Fruit fly (Drosophila melanogaster) whole organism, embryonic: ENCODE results near the gene eya.

ENCODE experiments used
- ATbp ChIP-seq: fragments of 200-800 bp; sonication (Bioruptor generic); optimal IDR thresholded peaks from 2 replicates; lab custom pipeline; 2017; ENCODE audit warnings: missing biosample characterization, mild to moderate bottlenecking, missing genetic modification characterization, missing genetic modification reagents
- Bdp1 ChIP-seq: fragments of 200-800 bp; sonication (Bioruptor generic); optimal IDR thresholded peaks from 3 replicates; lab custom pipeline; 2016; ENCODE audit warnings: missing biosample characterization, missing genetic modification characterization
- Blimp-1 ChIP-seq: fragments of 200-800 bp; sonication (Bioruptor generic); optimal IDR thresholded peaks from 3 replicates; lab custom pipeline; 2018; ENCODE audit warnings: missing biosample characterization, missing genetic modification characterization, mild to moderate bottlenecking, moderate library complexity, missing genetic modification reagents
- CG12071 ChIP-seq: fragments of 200-800 bp; sonication (Bioruptor generic); optimal IDR thresholded peaks from 3 replicates; lab custom pipeline; 2018; ENCODE audit warnings: missing biosample characterization, mild to moderate bottlenecking, missing genetic modification characterization
- CG14710 ChIP-seq: fragments of 200-800 bp; sonication (Bioruptor generic); optimal IDR thresholded peaks from 3 replicates; lab custom pipeline; 2019; ENCODE audit warnings: missing biosample characterization, mild to moderate bottlenecking, missing genetic modification characterization, moderate library complexity
- CG14860 ChIP-seq: fragments of 200-800 bp; sonication (Bioruptor generic); IDR thresholded peaks from 3 replicates; pipeline ENCODE4 v1.3.6; 2022; ENCODE audit warnings: missing biosample characterization, missing genetic modification characterization; ENCODE audit not compliant: partially characterized antibody
- CG15269 ChIP-seq: fragments of 200-800 bp; sonication (Bioruptor generic); optimal IDR thresholded peaks from 2 replicates; lab custom pipeline; 2018; ENCODE audit warnings: missing biosample characterization, mild to moderate bottlenecking, missing genetic modification characterization, moderate library complexity
- CG15514 ChIP-seq: fragments of 200-800 bp; sonication (Bioruptor generic); optimal IDR thresholded peaks from 3 replicates; lab custom pipeline; 2017; ENCODE audit warnings: missing biosample characterization, missing genetic modification characterization, mild to moderate bottlenecking, moderate library complexity, missing genetic modification reagents
- CG1603 ChIP-seq: fragments of 200-800 bp; sonication (Bioruptor generic); optimal IDR thresholded peaks from 2 replicates; lab custom pipeline; 2019; ENCODE audit warnings: missing biosample characterization, mild to moderate bottlenecking, missing genetic modification characterization, moderate library complexity
- CG16813 ChIP-seq: fragments of 200-800 bp; sonication (Bioruptor generic); IDR thresholded peaks from 3 replicates; pipeline ENCODE4 v1.3.6; 2022; ENCODE audit warnings: missing biosample characterization, missing genetic modification characterization; ENCODE audit not compliant: partially characterized antibody
- CG18011 ChIP-seq: fragments of 200-800 bp; sonication (Bioruptor generic); optimal IDR thresholded peaks from 2 replicates; lab custom pipeline; 2017; ENCODE audit warnings: missing biosample characterization, missing genetic modification characterization, mild to moderate bottlenecking, moderate library complexity, missing genotype
- CG18262 ChIP-seq: fragments of 200-800 bp; optimal IDR thresholded peaks from 3 replicates; lab custom pipeline; 2019; ENCODE audit warnings: missing biosample characterization, mild to moderate bottlenecking, missing genetic modification characterization, moderate library complexity
- CG4282 ChIP-seq: fragments of 200-800 bp; sonication (Bioruptor generic); optimal IDR thresholded peaks from 2 replicates; lab custom pipeline; 2016; ENCODE audit warnings: missing biosample characterization, missing genetic modification characterization
- CG6683 ChIP-seq: fragments of 200-800 bp; sonication (Bioruptor generic); optimal IDR thresholded peaks from 2 replicates; lab custom pipeline; 2017; ENCODE audit warnings: missing biosample characterization, mild to moderate bottlenecking, missing genetic modification characterization, missing genetic modification reagents
- CG6689 ChIP-seq: fragments of 200-800 bp; sonication (Bioruptor generic); IDR thresholded peaks from 2 replicates; pipeline ENCODE4 v1.3.6; 2022; ENCODE audit warnings: missing biosample characterization, missing genetic modification characterization
- CG6765 ChIP-seq: fragments of 200-800 bp; sonication (Bioruptor generic); optimal IDR thresholded peaks from 3 replicates; lab custom pipeline; 2017; ENCODE audit warnings: missing biosample characterization, mild to moderate bottlenecking, missing genetic modification characterization
- Deaf1 ChIP-seq: fragments of 200-800 bp; optimal IDR thresholded peaks from 3 replicates; lab custom pipeline; 2019; ENCODE audit warnings: missing biosample characterization, mild to moderate bottlenecking, missing genetic modification characterization, moderate library complexity
- Dll ChIP-seq: fragments of 200-800 bp; sonication (Bioruptor generic); IDR thresholded peaks from 4 replicates; pipeline ENCODE4 v1.3.6; 2022; ENCODE audit warnings: missing biosample characterization, missing genetic modification characterization; ENCODE audit not compliant: partially characterized antibody
- Doc3 ChIP-seq: fragments of 200-800 bp; sonication (Bioruptor generic); IDR thresholded peaks from 3 replicates; pipeline ENCODE4 v1.3.6; 2022; ENCODE audit warnings: missing biosample characterization, missing genetic modification characterization; ENCODE audit not compliant: partially characterized antibody
- Drgx ChIP-seq: fragments of 200-800 bp; sonication (Bioruptor generic); IDR thresholded peaks from 2 replicates; pipeline ENCODE4 v1.3.6; 2022; ENCODE audit warnings: missing biosample characterization, missing genetic modification characterization
- H2.0 ChIP-seq: fragments of 200-800 bp; sonication (Bioruptor generic); IDR thresholded peaks from 2 replicates; pipeline ENCODE4 v1.3.6; 2022; ENCODE audit warnings: missing biosample characterization, missing genetic modification characterization
- HLH4C ChIP-seq: fragments of 200-800 bp; sonication (Bioruptor generic); IDR thresholded peaks from 3 replicates; pipeline ENCODE4 v1.3.6; 2022; ENCODE audit warnings: missing biosample characterization, missing genetic modification characterization; ENCODE audit not compliant: partially characterized antibody
- Hr3 ChIP-seq: fragments of 200-800 bp; sonication (Bioruptor generic); optimal IDR thresholded peaks from 3 replicates; lab custom pipeline; 2016; ENCODE audit warnings: missing biosample characterization, missing genetic modification characterization
- NC2α ChIP-seq: fragments of 200-800 bp; sonication (Bioruptor generic); optimal IDR thresholded peaks from 2 replicates; lab custom pipeline; 2016; ENCODE audit warnings: missing biosample characterization, missing genetic modification characterization
- Nf-YB ChIP-seq: fragments of 200-800 bp; sonication (Bioruptor generic); optimal IDR thresholded peaks from 3 replicates; lab custom pipeline; 2019; ENCODE audit warnings: missing biosample characterization, mild to moderate bottlenecking, missing genetic modification characterization, moderate library complexity
- PHDP ChIP-seq: fragments of 200-800 bp; sonication (Bioruptor generic); optimal IDR thresholded peaks from 3 replicates; lab custom pipeline; 2018; ENCODE audit warnings: missing biosample characterization, mild to moderate bottlenecking, missing genetic modification characterization, moderate library complexity
- TFAM ChIP-seq: fragments of 200-800 bp; sonication (Bioruptor generic); optimal IDR thresholded peaks from 2 replicates; lab custom pipeline; 2017; ENCODE audit warnings: missing biosample characterization, missing genetic modification characterization, inconsistent platforms
- al ChIP-seq: fragments of 200-800 bp; sonication (Bioruptor generic); IDR thresholded peaks from 2 replicates; pipeline ENCODE4 v1.3.6; 2022; ENCODE audit warnings: missing biosample characterization, missing genetic modification characterization
- ato ChIP-seq: fragments of 200-800 bp; sonication (Bioruptor generic); IDR thresholded peaks from 2 replicates; pipeline ENCODE4 v1.3.6; 2022; ENCODE audit warnings: missing biosample characterization, missing genetic modification characterization; ENCODE audit not compliant: partially characterized antibody
- cas ChIP-seq: fragments of 200-800 bp; sonication (Bioruptor generic); IDR thresholded peaks from 2 replicates; pipeline ENCODE4 v1.3.6; 2022; ENCODE audit warnings: missing biosample characterization, missing genetic modification characterization
- cg ChIP-seq: fragments of 200-800 bp; sonication (Bioruptor generic); optimal IDR thresholded peaks from 3 replicates; lab custom pipeline; 2019; ENCODE audit warnings: missing biosample characterization, mild to moderate bottlenecking, missing genetic modification characterization, moderate library complexity
- dati ChIP-seq: fragments of 200-800 bp; sonication (Bioruptor generic); IDR thresholded peaks from 2 replicates; pipeline ENCODE4 v1.3.6; 2022; ENCODE audit warnings: missing biosample characterization, missing genetic modification characterization
- dmrt99B ChIP-seq: fragments of 200-800 bp; sonication (Bioruptor generic); optimal IDR thresholded peaks from 2 replicates; lab custom pipeline; 2018; ENCODE audit warnings: missing biosample characterization, mild to moderate bottlenecking, missing genetic modification characterization, moderate library complexity
- eyg ChIP-seq: fragments of 200-800 bp; sonication (Bioruptor generic); optimal IDR thresholded peaks from 3 replicates; lab custom pipeline; 2016; ENCODE audit warnings: missing biosample characterization, missing genetic modification characterization
- grau ChIP-seq: fragments of 200-800 bp; optimal IDR thresholded peaks from 3 replicates; lab custom pipeline; 2019; ENCODE audit warnings: missing biosample characterization, mild to moderate bottlenecking, missing genetic modification characterization, moderate library complexity
- gsb ChIP-seq: fragments of 200-800 bp; sonication (Bioruptor generic); IDR thresholded peaks from 2 replicates; pipeline ENCODE4 v1.3.6; 2022; ENCODE audit warnings: missing biosample characterization, missing genetic modification characterization
- hb ChIP-seq: fragments of 200-800 bp; sonication (Bioruptor generic); IDR thresholded peaks from 3 replicates; pipeline ENCODE4 v1.3.6; 2022; ENCODE audit warnings: missing biosample characterization, missing genetic modification characterization; ENCODE audit not compliant: partially characterized antibody
- her ChIP-seq: fragments of 200-800 bp; sonication (Bioruptor generic); optimal IDR thresholded peaks from 2 replicates; lab custom pipeline; 2016; ENCODE audit warnings: missing biosample characterization, missing genetic modification characterization
- insv ChIP-seq, 2 experiments: fragments of 200-800 bp; sonication (Bioruptor generic); optimal IDR thresholded peaks; 3 replicates each; lab custom pipeline; 2016 to 2018; ENCODE audit warnings: missing biosample characterization in 2 of 2, missing genetic modification characterization in 2 of 2
- jing ChIP-seq: fragments of 200-800 bp; sonication (Bioruptor generic); optimal IDR thresholded peaks from 2 replicates; lab custom pipeline; 2018; ENCODE audit warnings: missing biosample characterization, mild to moderate bottlenecking, missing genetic modification characterization
- lilli ChIP-seq: fragments of 200-800 bp; sonication (Bioruptor generic); optimal IDR thresholded peaks from 3 replicates; lab custom pipeline; 2016; ENCODE audit warnings: missing biosample characterization, missing genetic modification characterization
- maf-S ChIP-seq: fragments of 200-800 bp; sonication (Bioruptor generic); optimal IDR thresholded peaks from 2 replicates; lab custom pipeline; 2016; ENCODE audit warnings: missing biosample characterization, missing genetic modification characterization
- mirr ChIP-seq: fragments of 200-800 bp; sonication (Bioruptor generic); optimal IDR thresholded peaks from 3 replicates; lab custom pipeline; 2018; ENCODE audit warnings: missing biosample characterization, mild to moderate bottlenecking, missing genetic modification characterization
- nerfin-2 ChIP-seq: fragments of 200-800 bp; sonication (Bioruptor generic); IDR thresholded peaks from 2 replicates; pipeline ENCODE4 v1.3.6; 2022; ENCODE audit warnings: missing biosample characterization, missing genetic modification characterization; ENCODE audit not compliant: partially characterized antibody
- pan ChIP-seq, 4 experiments: fragments of >200 bp in 3 of 4; fragments of 200-800 bp in 1 of 4; sonication (Bioruptor generic) in 1 of 4; optimal IDR thresholded peaks in 3 of 4; IDR thresholded peaks in 1 of 4; 2 replicates each; pipeline versions ENCODE4 v1.3.6 to Lab custom; 2017 to 2022; ENCODE audit warnings: missing biosample characterization in 2 of 4, missing genetic modification characterization in 2 of 4, mixed read lengths in 1 of 4
- prd ChIP-seq, 3 experiments: fragments of >200 bp in 2 of 3; fragments of 200-800 bp in 1 of 3; sonication (Bioruptor generic) in 1 of 3; optimal IDR thresholded peaks in 2 of 3; IDR thresholded peaks in 1 of 3; 2 replicates in 2 of 3; 3 replicates in 1 of 3; pipeline versions ENCODE4 v1.3.6 to Lab custom; 2017 to 2022; ENCODE audit warnings: missing biosample characterization in 1 of 3, missing genetic modification characterization in 1 of 3
- sens ChIP-seq: fragments of 200-800 bp; sonication (Bioruptor generic); peaks from one replicate; lab custom pipeline; 2016; ENCODE audit warnings: missing biosample characterization, missing genetic modification characterization

eya gene

DNA sequence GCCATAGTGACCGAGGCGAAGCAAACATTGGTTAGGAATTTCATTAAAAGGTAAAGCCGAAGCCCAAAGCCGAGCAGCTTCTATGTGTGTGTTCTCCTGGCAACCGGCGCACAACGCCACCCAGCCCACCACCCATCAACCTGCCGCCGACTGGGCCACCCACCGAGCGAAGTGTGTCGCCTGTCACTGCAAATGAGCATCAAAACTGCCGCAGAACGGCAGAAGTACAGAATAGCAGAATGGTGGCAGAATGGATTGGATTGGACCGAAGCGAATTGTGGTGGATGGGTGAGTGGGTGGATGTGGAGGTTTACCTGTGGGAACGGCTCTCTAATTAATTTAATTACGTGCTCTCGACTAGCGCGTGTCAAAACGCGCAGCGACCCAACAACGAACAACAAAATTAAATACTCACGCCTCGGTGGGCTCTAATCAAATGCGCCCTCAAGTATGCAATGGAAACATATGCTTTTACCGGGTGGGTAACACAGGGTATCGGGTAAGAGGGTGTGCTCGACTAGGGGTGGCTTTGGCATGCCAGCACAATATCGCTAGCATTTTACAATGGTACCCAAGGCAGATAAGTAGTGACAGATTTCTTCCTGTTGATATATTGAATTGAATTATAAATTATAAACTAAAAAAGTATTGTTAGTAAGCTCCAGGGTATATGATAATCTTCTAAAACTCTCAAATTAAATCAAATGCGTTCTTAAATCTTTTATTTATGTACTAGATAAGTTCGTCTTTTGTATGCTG lies 7.0 kb downstream of the eya start (continued):
- TF ChIP-seq Doc3 (no peak), CG4282 (no peak), CG18011 (GFP tag; lab: Kevin White, UChicago) (no peak), pan (optimal IDR thresholded peaks at IDR 0.05; lab: Kevin White, UChicago) (peak in 1 of 2 experiments; percentile 18), pan (GFP tag; optimal IDR thresholded peaks at IDR 0.05 in 1 of 2, IDR thresholded peaks at IDR 0.05 in 1 of 2) (peak in 1 of 2 experiments; percentile 24), CG15269 (tag; lab: Kevin White, UChicago) (no peak), CG14860 (GFP tag; lab: Robert Waterston, UW) (peak; percentile 48; the same call in 1 of the 3 replicates), Drgx (GFP tag; lab: Robert Waterston, UW) (no peak), CG1603 (no peak), cg (GFP tag; lab: Kevin White, UChicago) (no peak), CG15514 (GFP tag; lab: Kevin White, UChicago) (no peak), NC2α (no peak), CG16813 (peak; percentile 63), al (no peak), CG6765 (GFP tag; lab: Kevin White, UChicago) (no peak), jing (GFP tag; lab: Kevin White, UChicago) (no peak), Blimp-1 (GFP tag; lab: Kevin White, UChicago) (no peak), lilli (GFP tag; lab: Kevin White, UChicago) (no peak), Dll (GFP tag; lab: Robert Waterston, UW) (no peak), prd (optimal IDR thresholded peaks at IDR 0.05; lab: Kevin White, UChicago) (no peak), prd (GFP tag; IDR thresholded peaks at IDR 0.05; lab: Robert Waterston, UW) (no peak), sens (peak; percentile 38), TFAM (GFP tag; lab: Kevin White, UChicago) (no peak), dati (GFP tag; lab: Robert Waterston, UW) (no peak), maf-S (GFP tag; lab: Kevin White, UChicago) (no peak), cas (GFP tag; lab: Robert Waterston, UW) (no peak), H2.0 (no peak), insv (GFP tag; optimal IDR thresholded peaks at IDR 0.05; lab: Kevin White, UChicago) (no peak), eyg (GFP tag; lab: Kevin White, UChicago) (no peak), Bdp1 (GFP tag; lab: Kevin White, UChicago) (no peak), nerfin-2 (GFP tag; lab: Robert Waterston, UW) (0 out of 2 replicates have a peak, but pooled peaks have one; percentile 42), ATbp (GFP tag; lab: Kevin White, UChicago) (no peak), CG12071 (no peak), her (GFP tag; lab: Kevin White, UChicago) (no peak), PHDP (tag; lab: Kevin White, UChicago) (no peak), dmrt99B (tag; lab: Kevin White, UChicago) (peak; percentile 33), hb (GFP tag; lab: Robert Waterston, UW) (no peak), Deaf1 (tag; lab: Kevin White, UChicago) (peak; percentile 12), HLH4C (GFP tag; lab: Robert Waterston, UW) (peak; percentile 45; the same call in 2 of the 3 replicates), ato (GFP tag; lab: Robert Waterston, UW) (no peak), CG14710 (tag; lab: Kevin White, UChicago) (peak; percentile 2), Nf-YB (GFP tag; lab: Kevin White, UChicago) (peak; percentile 59), mirr (GFP tag; lab: Kevin White, UChicago) (no peak), grau (tag; lab: Kevin White, UChicago) (no peak), Hr3 (peak; percentile 52), CG18262 (tag; lab: Kevin White, UChicago) (peak; percentile 36), CG6689 (GFP tag; lab: Robert Waterston, UW) (0 out of 2 replicates have a peak, but pooled peaks have one; percentile 8), gsb (GFP tag; lab: Robert Waterston, UW) (no peak), CG6683 (GFP tag; lab: Kevin White, UChicago) (no peak)
